Worm (Caenorhabditis elegans): ENCODE measurements around the gene mth-1.

DNA sequence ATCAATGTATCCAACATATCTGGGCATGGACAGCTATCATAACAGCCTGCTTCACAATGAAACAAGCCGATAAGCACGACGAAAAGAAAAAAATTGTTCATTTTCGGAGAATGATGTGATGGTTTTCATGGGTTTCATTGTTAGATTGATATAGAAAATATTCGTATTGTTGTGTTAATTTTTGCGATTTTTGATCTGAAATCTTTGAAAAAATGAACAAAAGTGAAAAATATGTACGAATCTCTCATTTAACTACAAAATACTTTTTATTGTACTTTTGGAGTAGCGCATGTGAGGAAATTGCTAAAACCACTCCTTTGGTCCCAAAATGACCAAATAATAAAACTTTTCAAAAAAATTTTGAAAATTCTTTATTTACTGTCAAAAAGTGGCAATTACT lies 33.1 kb downstream of the mth-1 start, which contains the start of gene R03H10.5:
- TF ChIP-seq nhr-25 (tag; optimal IDR thresholded peaks at IDR 0.05) (no peak), blmp-1 (tag; optimal IDR thresholded peaks at IDR 0.05; ENCODE audit: insufficient read depth) (no peak), skn-1 (tag; optimal IDR thresholded peaks at IDR 0.05) (no peak), nhr-129 (tag; optimal IDR thresholded peaks at IDR 0.05) (no peak), alr-1 (tag; optimal IDR thresholded peaks at IDR 0.05) (no peak), dmd-4 (tag; optimal IDR thresholded peaks at IDR 0.05) (no peak), nhr-12 (tag; optimal IDR thresholded peaks at IDR 0.05) (no peak), nhr-237 (tag; optimal IDR thresholded peaks at IDR 0.05) (no peak), nhr-10 (tag; optimal IDR thresholded peaks at IDR 0.05) (no peak), lin-13 (GFP tag; optimal IDR thresholded peaks at IDR 0.05) (no peak), lin-11 (tag; optimal IDR thresholded peaks at IDR 0.05) (no peak), ceh-16 (tag; optimal IDR thresholded peaks at IDR 0.05) (no peak), unc-55 (GFP tag; optimal IDR thresholded peaks at IDR 0.05) (no peak)

All from whole organism, L2 larva.